Fruit fly (Drosophila melanogaster): ENCODE data around the gene CG33483.
A peak's percentile ranks its signal among the peaks of the same experiment; 100 is the strongest.

Gene CG33483

DNA sequence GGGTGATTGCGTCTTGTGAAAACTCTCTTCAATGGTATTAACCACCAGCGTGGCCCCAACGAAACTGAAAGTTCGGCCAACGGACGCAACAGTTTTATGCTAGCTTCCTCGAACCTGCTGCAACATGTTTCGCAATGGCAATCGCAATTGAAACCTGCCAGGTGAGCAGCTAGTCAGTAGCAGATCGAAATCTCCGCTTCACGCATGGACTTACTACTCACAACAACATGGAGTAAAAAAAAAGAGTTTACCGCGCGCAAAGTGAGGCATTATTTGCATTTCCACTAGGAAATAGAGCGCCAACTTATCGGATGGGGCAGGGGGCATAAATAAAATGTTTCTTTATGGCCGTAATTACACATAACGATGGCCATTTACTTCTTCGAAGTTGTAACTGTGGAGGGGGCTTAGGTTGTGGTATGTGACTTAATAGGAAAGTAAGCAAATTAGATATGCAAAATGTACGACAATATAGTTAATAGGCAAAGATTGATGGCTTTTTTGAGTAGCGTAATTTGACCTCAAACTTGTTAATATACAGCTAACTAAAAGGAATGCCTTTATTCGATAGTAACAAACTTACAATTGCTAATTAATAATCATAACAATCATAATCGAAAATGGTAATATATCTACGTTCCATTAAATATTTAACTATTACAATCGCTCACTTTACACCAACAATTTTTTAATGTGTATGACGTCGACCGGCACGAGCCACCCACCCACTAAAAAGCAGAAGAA, 29.5 kb downstream of the CG33483 start, which contains the start of gene CG15545:
Gene CG15545 (minus strand): TSS at position 51 of the 744 bp plus-strand sequence.
- TF ChIP-seq CTCF (optimal IDR thresholded peaks at IDR 0.05) = no peak

DNA sequence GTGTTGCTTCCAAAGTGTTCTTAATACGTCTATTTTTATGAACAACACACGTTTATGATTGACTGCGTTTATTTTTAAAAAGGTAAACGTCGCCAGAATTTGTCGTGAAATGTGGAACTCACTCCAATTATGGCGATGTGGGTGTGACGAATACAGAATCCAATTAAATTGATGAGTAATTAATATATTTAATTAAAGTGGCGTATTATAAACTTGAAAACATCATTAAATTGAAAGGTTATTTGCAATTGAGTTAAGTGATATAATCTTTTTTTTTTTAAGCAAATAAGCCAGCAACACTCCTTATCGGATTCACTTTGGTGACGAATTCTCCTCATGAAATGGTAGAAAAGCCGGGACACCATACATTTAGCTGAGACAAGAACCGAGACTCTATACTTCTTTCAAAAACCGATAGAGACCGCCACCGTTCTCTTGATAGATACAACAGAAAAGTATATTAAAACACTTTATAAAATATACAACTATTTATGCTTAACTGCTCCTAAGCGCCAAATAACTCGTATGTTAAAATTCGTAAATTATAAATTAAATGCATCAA, 31.6 kb downstream of the CG33483 start:
- TF ChIP-seq CTCF (optimal IDR thresholded peaks at IDR 0.05) (peak; percentile 79 to 93), CG8478 (optimal IDR thresholded peaks at IDR 0.05) (no peak)

- no peak for TF ChIP-seq CTCF (optimal IDR thresholded peaks at IDR 0.05)
- TF ChIP-seq CG8478 (optimal IDR thresholded peaks at IDR 0.05) = no peak
Observed at dm6 chr3R:30867232-30867631, 34.7 kb downstream of the CG33483 start, which contains the start of gene Cpr100A. Gene Cpr100A, plus strand, starts transcription at chr3R:30867521.

dm6 chr3R:30865883-30866282, 36.1 kb downstream of the CG33483 start:
- TF ChIP-seq CTCF (optimal IDR thresholded peaks at IDR 0.05) (no peak), CG8478 (optimal IDR thresholded peaks at IDR 0.05) (no peak)

DNA sequence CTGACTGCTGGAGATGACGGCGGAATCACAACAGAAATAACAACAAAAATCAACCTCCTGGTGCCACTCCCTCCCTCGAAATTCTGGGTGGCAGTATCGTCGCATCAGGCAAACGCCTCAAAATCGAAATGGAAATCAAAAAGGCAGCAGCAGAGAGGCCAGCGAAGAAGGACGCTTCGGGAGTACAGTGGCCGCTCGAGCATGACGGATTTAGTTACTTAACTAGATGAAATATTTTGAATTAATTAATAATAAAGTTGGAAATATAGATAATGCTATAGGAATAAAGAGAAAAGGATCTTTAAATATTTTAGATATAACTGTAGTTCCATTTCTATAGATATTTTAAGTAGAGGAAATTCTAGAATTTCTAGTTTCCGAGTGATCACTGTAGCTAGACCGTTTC, 36.6 kb downstream of the CG33483 start:
- TF ChIP-seq CTCF (optimal IDR thresholded peaks at IDR 0.05) (no peak), CG8478 (optimal IDR thresholded peaks at IDR 0.05) (no peak)

- TF ChIP-seq CTCF (optimal IDR thresholded peaks at IDR 0.05) (no peak), CG8478 (optimal IDR thresholded peaks at IDR 0.05) (no peak)
Observed at dm6 chr3R:30864465-30864864, 37.5 kb downstream of the CG33483 start.

- TF ChIP-seq CTCF (optimal IDR thresholded peaks at IDR 0.05) = no peak
- no peak for TF ChIP-seq CG8478 (optimal IDR thresholded peaks at IDR 0.05)
Observed at dm6 chr3R:30863971-30864370, 38.0 kb downstream of the CG33483 start.

DNA sequence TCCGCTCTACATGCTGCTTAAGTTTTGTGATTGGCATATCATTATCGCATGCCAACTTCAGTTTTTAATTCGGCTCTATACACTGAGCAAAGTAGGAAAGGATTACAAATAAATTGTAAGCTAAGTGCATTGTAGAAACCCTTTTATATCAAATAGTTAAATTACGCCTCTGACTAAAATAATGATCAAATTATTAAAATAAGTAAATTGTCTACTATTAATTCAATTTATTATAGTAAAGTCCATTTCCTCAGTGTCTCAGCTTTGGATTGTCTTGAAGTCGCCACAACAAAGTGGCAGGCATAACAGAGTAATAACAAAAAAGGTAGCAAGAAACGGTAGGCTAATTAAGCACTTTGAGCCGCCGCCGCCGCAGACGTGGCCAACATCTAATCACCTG, 39.5 kb downstream of the CG33483 start:
- TF ChIP-seq CTCF (optimal IDR thresholded peaks at IDR 0.05) (no peak), CG8478 (optimal IDR thresholded peaks at IDR 0.05) (no peak)

- TF ChIP-seq CG8478 (optimal IDR thresholded peaks at IDR 0.05) = no peak
- TF ChIP-seq CTCF (optimal IDR thresholded peaks at IDR 0.05) = no peak
Observed at dm6 chr3R:30860561-30860928, 41.4 kb downstream of the CG33483 start.

DNA sequence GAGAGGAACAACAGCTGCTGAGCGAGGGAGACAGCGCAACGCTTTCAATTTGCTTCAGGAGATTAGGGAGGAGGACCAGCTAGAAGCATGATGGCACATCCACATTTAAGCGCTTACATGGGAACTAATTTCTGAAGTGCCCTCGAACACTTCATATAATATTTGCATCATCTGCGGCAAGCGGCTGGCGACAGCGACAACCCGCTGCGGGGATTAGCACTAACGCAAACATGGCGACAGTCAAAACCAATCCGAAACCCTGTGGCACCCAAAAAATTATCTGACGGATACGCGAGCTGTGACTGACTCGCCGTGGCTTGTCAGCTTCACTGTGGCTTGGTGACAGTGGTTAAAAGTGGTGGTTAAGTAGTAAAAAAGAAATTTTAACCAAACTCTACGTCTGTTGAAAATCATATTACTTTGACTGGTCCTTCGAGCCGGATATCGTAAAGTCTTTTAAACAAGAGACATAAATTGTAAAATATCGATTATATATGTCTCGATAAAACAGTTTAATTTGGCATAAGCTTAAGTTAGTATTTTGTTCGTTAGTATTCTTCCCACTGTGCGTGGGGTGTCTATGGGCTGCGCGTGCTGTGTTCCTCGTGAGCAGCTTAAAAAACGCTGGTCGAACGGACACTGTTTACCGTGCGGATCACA, 41.9 kb downstream of the CG33483 start:
- TF ChIP-seq CTCF (optimal IDR thresholded peaks at IDR 0.05) = no peak
- no peak for TF ChIP-seq CG8478 (optimal IDR thresholded peaks at IDR 0.05)

DNA sequence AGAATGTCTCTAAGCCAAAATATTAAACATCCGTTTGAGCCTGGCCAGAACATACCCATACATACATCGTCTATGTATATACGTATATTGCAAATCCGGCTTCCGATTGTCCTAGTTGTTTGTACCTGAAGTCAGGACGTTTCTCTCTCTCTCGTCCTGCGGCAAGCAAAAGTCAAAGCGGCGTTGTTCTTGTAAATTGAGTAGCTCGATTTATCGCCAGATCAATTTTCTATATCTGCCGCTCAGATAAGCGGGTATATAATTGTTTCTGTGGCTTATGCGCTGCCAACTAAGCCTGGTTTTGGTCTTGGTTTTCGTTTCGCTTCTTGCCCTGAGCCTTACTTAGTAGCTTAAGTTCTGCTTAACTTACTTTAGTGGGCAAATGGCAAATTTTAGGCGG, 45.4 kb downstream of the CG33483 start:
- TF ChIP-seq CG8478 (optimal IDR thresholded peaks at IDR 0.05) (no peak), CTCF (optimal IDR thresholded peaks at IDR 0.05) (no peak)

- TF ChIP-seq CG8478 (optimal IDR thresholded peaks at IDR 0.05) (no peak), CTCF (optimal IDR thresholded peaks at IDR 0.05) (no peak)
Observed at dm6 chr3R:30855176-30855575, 46.8 kb downstream of the CG33483 start.

- no peak for TF ChIP-seq CTCF (optimal IDR thresholded peaks at IDR 0.05)
- no peak for TF ChIP-seq CG8478 (optimal IDR thresholded peaks at IDR 0.05)
Observed at dm6 chr3R:30851843-30852365, 50.1 kb downstream of the CG33483 start, which contains the start of gene tll. Gene tll, plus strand, starts transcription at chr3R:30852315.
